Worm (Caenorhabditis elegans): ENCODE results near the gene K06H7.1.

K06H7.1 gene

ce11 chrIII:8136517-8137099 lies 37.5 kb downstream of the K06H7.1 start (continued):
- TF ChIP-seq lin-13 (GFP tag; optimal IDR thresholded peaks at IDR 0.05) (no peak), sem-4 (tag; optimal IDR thresholded peaks at IDR 0.05) (no peak), nhr-21 (tag; optimal IDR thresholded peaks at IDR 0.05) (no peak), fos-1 (tag; optimal IDR thresholded peaks at IDR 0.05) (no peak), ama-1 (optimal IDR thresholded peaks at IDR 0.05) (no peak), blmp-1 (tag; optimal IDR thresholded peaks at IDR 0.05; ENCODE audit: insufficient read depth) (no peak)

- TF ChIP-seq sem-4 (tag; optimal IDR thresholded peaks at IDR 0.05), result no peak
These were observed 38.7 kb downstream of the K06H7.1 start, which contains the start of gene hsp-12.2 for ce11 chrIII:8137777-8138176. TSS of gene hsp-12.2 (plus strand) at chrIII:8138077.

- TF ChIP-seq nhr-12 (tag; optimal IDR thresholded peaks at IDR 0.05) (no peak), ama-1 (optimal IDR thresholded peaks at IDR 0.05) (no peak), unc-39 (tag; optimal IDR thresholded peaks at IDR 0.05) (no peak), skn-1 (tag; optimal IDR thresholded peaks at IDR 0.05) (no peak), ztf-4 (tag; optimal IDR thresholded peaks at IDR 0.05) (no peak), ztf-11 (tag; optimal IDR thresholded peaks at IDR 0.05) (no peak), lin-11 (tag; optimal IDR thresholded peaks at IDR 0.05) (no peak), nhr-77 (tag; optimal IDR thresholded peaks at IDR 0.05) (no peak), lin-39 (tag; optimal IDR thresholded peaks at IDR 0.05) (no peak), blmp-1 (tag; optimal IDR thresholded peaks at IDR 0.05; ENCODE audit: insufficient read depth) (no peak)
These were observed 43.1 kb downstream of the K06H7.1 start for ce11 chrIII:8142217-8142616.

DNA sequence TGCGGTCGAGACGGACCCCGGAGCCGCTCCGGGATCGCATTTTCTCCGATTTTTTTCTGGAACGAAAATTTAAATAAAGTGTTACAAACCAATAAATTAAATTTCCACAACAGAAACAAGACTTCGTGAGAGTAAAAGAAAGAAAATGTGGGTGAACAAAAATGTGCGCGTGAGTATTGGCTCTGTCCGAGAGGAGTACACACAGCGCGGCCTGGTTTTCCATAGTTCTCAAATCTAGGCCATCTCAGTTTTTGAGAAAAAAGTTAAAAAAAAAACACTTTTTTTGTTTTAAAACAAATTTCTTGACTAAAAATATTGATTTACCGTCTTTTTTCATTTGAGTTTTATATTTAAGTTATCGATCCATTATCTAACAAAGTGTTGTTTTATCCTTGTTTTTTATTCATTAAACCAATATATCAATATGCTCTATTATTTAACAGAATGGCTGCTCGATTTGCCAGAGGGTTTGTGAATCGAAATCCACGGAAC lies 45.5 kb downstream of the K06H7.1 start, which contains the start of the genes C14B9.8 and mrpl-18:
TSS of gene C14B9.8 (minus strand) at position 56 of the 492 bp plus-strand sequence.
TSS of gene mrpl-18 (plus strand) at position 442 of the 492 bp plus-strand sequence.
- TF ChIP-seq nhr-21 (tag; optimal IDR thresholded peaks at IDR 0.05), result peak; percentile 15
- peak; percentile 64 for TF ChIP-seq sma-3 (GFP tag; optimal IDR thresholded peaks at IDR 0.05)
- TF ChIP-seq F13H6.1 (tag; optimal IDR thresholded peaks at IDR 0.05), result peak; percentile 54
- TF ChIP-seq fos-1 (tag; optimal IDR thresholded peaks at IDR 0.05), result peak; percentile 14
- TF ChIP-seq ceh-82 (tag; optimal IDR thresholded peaks at IDR 0.05), result no peak
- TF ChIP-seq unc-55 (GFP tag; optimal IDR thresholded peaks at IDR 0.05), result peak; percentile 71
- peak; percentile 61 to 87 for TF ChIP-seq lsy-2 (tag; optimal IDR thresholded peaks at IDR 0.05)
- peak; percentile 72 for TF ChIP-seq sma-9 (GFP tag; optimal IDR thresholded peaks at IDR 0.05)
- TF ChIP-seq sma-9 (tag; optimal IDR thresholded peaks at IDR 0.05), result no peak
- peak; percentile 75 for TF ChIP-seq gmeb-1 (tag; optimal IDR thresholded peaks at IDR 0.05)
- no peak for TF ChIP-seq mab-5 (tag; optimal IDR thresholded peaks at IDR 0.05)
- TF ChIP-seq C34F6.9 (tag; optimal IDR thresholded peaks at IDR 0.05), result peak; percentile 69
- TF ChIP-seq skn-1 (tag; optimal IDR thresholded peaks at IDR 0.05), result no peak
- peak; percentile 47 for TF ChIP-seq crh-2 (tag; optimal IDR thresholded peaks at IDR 0.05)
- TF ChIP-seq lin-13 (GFP tag; optimal IDR thresholded peaks at IDR 0.05), result peak; percentile 50

ce11 chrIII:8145971-8146370 lies 46.8 kb downstream of the K06H7.1 start:
- TF ChIP-seq crh-2 (tag; optimal IDR thresholded peaks at IDR 0.05), result no peak
- peak; percentile 46 for TF ChIP-seq unc-55 (GFP tag; optimal IDR thresholded peaks at IDR 0.05)
- no peak for TF ChIP-seq unc-39 (tag; optimal IDR thresholded peaks at IDR 0.05)

- TF ChIP-seq elt-3 (tag; optimal IDR thresholded peaks at IDR 0.05) (no peak), ZK546.5 (tag; optimal IDR thresholded peaks at IDR 0.05) (no peak), sma-3 (GFP tag; optimal IDR thresholded peaks at IDR 0.05) (no peak), R02D3.7 (tag; optimal IDR thresholded peaks at IDR 0.05) (no peak), mab-5 (tag; optimal IDR thresholded peaks at IDR 0.05) (no peak), lin-39 (tag; optimal IDR thresholded peaks at IDR 0.05) (no peak), zag-1 (tag; optimal IDR thresholded peaks at IDR 0.05) (no peak), nhr-11 (tag; optimal IDR thresholded peaks at IDR 0.05) (no peak), C34F6.9 (tag; optimal IDR thresholded peaks at IDR 0.05) (no peak), nhr-12 (tag; optimal IDR thresholded peaks at IDR 0.05) (no peak), fos-1 (tag; optimal IDR thresholded peaks at IDR 0.05) (no peak), nhr-129 (tag; optimal IDR thresholded peaks at IDR 0.05) (no peak), ceh-82 (tag; optimal IDR thresholded peaks at IDR 0.05) (no peak), mbf-1 (tag; optimal IDR thresholded peaks at IDR 0.05) (no peak)
These were observed 49.6 kb downstream of the K06H7.1 start, which contains the start of gene D2007.2 for ce11 chrIII:8148751-8149150. TSS of gene D2007.2 (plus strand) at chrIII:8148963.
